Fruit fly (Drosophila melanogaster): ENCODE data around the gene CG7202.

The CG7202 gene

DNA sequence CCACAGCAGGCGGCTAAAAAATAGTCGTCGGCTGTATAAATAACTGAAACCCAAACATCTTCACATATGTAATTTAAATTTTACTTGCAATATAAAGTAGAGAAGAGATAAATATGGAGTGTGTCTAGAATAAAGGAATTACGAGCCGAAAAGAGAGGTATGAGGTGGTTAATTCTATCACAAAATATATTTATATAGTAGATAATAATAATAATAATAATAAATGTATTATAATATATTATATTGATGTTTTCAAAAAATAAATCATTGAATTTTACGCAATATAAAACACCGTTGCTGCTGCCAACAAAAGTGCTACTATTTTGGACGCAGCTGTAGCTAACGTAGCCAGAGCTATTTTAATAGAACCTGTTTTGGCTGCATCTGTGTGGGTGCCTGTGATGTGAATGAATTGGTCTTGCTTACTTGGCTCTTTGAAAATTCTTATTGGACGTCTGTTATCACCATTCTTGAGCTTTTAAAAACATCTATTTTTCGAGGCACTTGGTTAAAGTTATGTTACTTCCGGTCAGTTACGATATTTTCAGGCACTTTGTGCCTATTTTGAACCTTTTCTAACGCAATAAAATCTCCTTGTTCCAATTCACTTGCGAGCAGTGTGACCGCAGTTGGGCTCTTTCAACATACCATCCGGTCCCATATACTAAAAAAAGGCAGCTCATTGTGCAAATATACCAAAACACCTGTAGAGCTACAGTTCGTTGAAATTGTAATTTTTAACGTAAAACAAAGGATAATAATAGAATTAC lies 4.5 kb upstream of the CG7202 start, which contains the start of gene Hr78 (continued):
- no peak for TF ChIP-seq Dref (GFP tag; IDR thresholded peaks at IDR 0.05)
- TF ChIP-seq tna (GFP tag; IDR thresholded peaks at IDR 0.05; ENCODE audit: partially characterized antibody) = no peak
- TF ChIP-seq onecut (GFP tag; IDR thresholded peaks at IDR 0.05) = peak; percentile 51; the same call in 1 of the 2 replicates
- peak; percentile 44 for TF ChIP-seq CG4707 (GFP tag; optimal IDR thresholded peaks at IDR 0.05)
- TF ChIP-seq seq (GFP tag; IDR thresholded peaks at IDR 0.05) = no peak; the same call in 1 of the 2 replicates
- peak; percentile 43 for TF ChIP-seq ac (GFP tag; optimal IDR thresholded peaks at IDR 0.05)
- peak; percentile 68 for TF ChIP-seq B-H2 (GFP tag; optimal IDR thresholded peaks at IDR 0.05)
- no peak for TF ChIP-seq Hr39 (optimal IDR thresholded peaks at IDR 0.05)
- TF ChIP-seq fd3F (GFP tag; optimal IDR thresholded peaks at IDR 0.05) = peak; percentile 70
- TF ChIP-seq MBD-R2 (GFP tag; IDR thresholded peaks at IDR 0.05) = peak; percentile 43
- peak; percentile 29 for TF ChIP-seq BEAF-32 (GFP tag; optimal IDR thresholded peaks at IDR 0.05)
- no peak for TF ChIP-seq fu2 (GFP tag; optimal IDR thresholded peaks at IDR 0.05)
- no peak for TF ChIP-seq D (optimal IDR thresholded peaks at IDR 0.05)
- peak; percentile 81 for TF ChIP-seq D (GFP tag; optimal IDR thresholded peaks at IDR 0.05)
- TF ChIP-seq dmrt11E (tag; optimal IDR thresholded peaks at IDR 0.05) = peak; percentile 73
- peak; percentile 64 for TF ChIP-seq CG10321 (GFP tag; IDR thresholded peaks at IDR 0.05)
- peak; percentile 71 for TF ChIP-seq CG6683 (GFP tag; optimal IDR thresholded peaks at IDR 0.05)
- TF ChIP-seq CG17612 (GFP tag; IDR thresholded peaks at IDR 0.05) = no peak
- TF ChIP-seq Bgb (GFP tag; IDR thresholded peaks at IDR 0.05; ENCODE audit: partially characterized antibody) = no peak
- peak; percentile 71 for TF ChIP-seq zfh1 (GFP tag; IDR thresholded peaks at IDR 0.05)
- peak; percentile 2 for TF ChIP-seq HLH54F (GFP tag; optimal IDR thresholded peaks at IDR 0.05)
- peak; percentile 90 for TF ChIP-seq Hmr (GFP tag; optimal IDR thresholded peaks at IDR 0.05)
- peak; percentile 68 for TF ChIP-seq CG14014 (GFP tag; IDR thresholded peaks at IDR 0.05)
- no peak for TF ChIP-seq bigmax (GFP tag; optimal IDR thresholded peaks at IDR 0.05)
- peak; percentile 77 for TF ChIP-seq CG4328 (GFP tag; optimal IDR thresholded peaks at IDR 0.05)
- TF ChIP-seq HmgD (GFP tag; optimal IDR thresholded peaks at IDR 0.05) = no peak
- peak; percentile 65 for TF ChIP-seq zen (tag; optimal IDR thresholded peaks at IDR 0.05)
- TF ChIP-seq CG6175 (GFP tag; IDR thresholded peaks at IDR 0.05) = no peak
- TF ChIP-seq inv (GFP tag; IDR thresholded peaks at IDR 0.05; ENCODE audit: partially characterized antibody) = no peak
- peak; percentile 33; the same call in 1 of the 3 replicates for TF ChIP-seq CG14050 (GFP tag; IDR thresholded peaks at IDR 0.05)
- peak; percentile 71 for TF ChIP-seq tio (GFP tag; optimal IDR thresholded peaks at IDR 0.05)
- TF ChIP-seq Sin3A (optimal IDR thresholded peaks at IDR 0.05) = peak; percentile 60
- no peak for TF ChIP-seq gcm2 (GFP tag; optimal IDR thresholded peaks at IDR 0.05)
- TF ChIP-seq CG4360 (GFP tag; IDR thresholded peaks at IDR 0.05) = peak; percentile 41
- TF ChIP-seq tx (GFP tag; optimal IDR thresholded peaks at IDR 0.05) = no peak
- no peak for TF ChIP-seq grn (GFP tag; optimal IDR thresholded peaks at IDR 0.05)
- no peak for TF ChIP-seq vfl (GFP tag; optimal IDR thresholded peaks at IDR 0.05)
- no peak for TF ChIP-seq CG11560 (tag; IDR thresholded peaks at IDR 0.05)
- peak in 1 of 3 experiments; percentile 76 for TF ChIP-seq lola (GFP tag; optimal IDR thresholded peaks at IDR 0.05)
- TF ChIP-seq CG13296 (GFP tag; optimal IDR thresholded peaks at IDR 0.05) = peak; percentile 92
- peak; percentile 82 for TF ChIP-seq CG10267 (tag; optimal IDR thresholded peaks at IDR 0.05)
- no peak for TF ChIP-seq h (optimal IDR thresholded peaks at IDR 0.05)
- peak; percentile 86 for TF ChIP-seq Asciz (GFP tag; optimal IDR thresholded peaks at IDR 0.05)
- peak; percentile 75 for TF ChIP-seq CG4424 (GFP tag; optimal IDR thresholded peaks at IDR 0.05)
- no peak for TF ChIP-seq CG1832 (GFP tag; optimal IDR thresholded peaks at IDR 0.05)
- TF ChIP-seq sob (GFP tag; IDR thresholded peaks at IDR 0.05) = peak; percentile 55
- peak in 1 of 2 experiments; percentile 20 for TF ChIP-seq Pdp1 (GFP tag; optimal IDR thresholded peaks at IDR 0.05)
- TF ChIP-seq row (GFP tag; IDR thresholded peaks at IDR 0.05) = peak; percentile 61
- TF ChIP-seq Gsc (GFP tag; IDR thresholded peaks at IDR 0.05) = no peak
- TF ChIP-seq dysf (GFP tag; IDR thresholded peaks at IDR 0.05) = peak; percentile 80
- TF ChIP-seq CG14667 (GFP tag; IDR thresholded peaks at IDR 0.05) = no peak; the same call in 1 of the 2 replicates
